Fruit fly (Drosophila melanogaster) whole organism, wandering third instar larva: Measurements from ENCODE around the gene Taf2.

Source experiments
- Abd-B ChIP-seq: fragments of >200 bp; optimal IDR thresholded peaks from 2 replicates; lab custom pipeline; 2017; ENCODE audit warnings: missing biosample characterization, missing genetic modification characterization
- GATAd ChIP-seq: sonication (Bioruptor generic); optimal IDR thresholded peaks from 2 replicates; lab custom pipeline; 2016; ENCODE audit warnings: missing biosample characterization, missing genetic modification characterization
- Hnf4 ChIP-seq: fragments of 200-800 bp; sonication (Bioruptor generic); optimal IDR thresholded peaks from 2 replicates; lab custom pipeline; 2016; ENCODE audit warnings: missing biosample characterization, mild to moderate bottlenecking, missing genetic modification characterization
- Hr83 ChIP-seq: fragments of 200-300 bp; sonication (Bioruptor generic); optimal IDR thresholded peaks from 2 replicates; lab custom pipeline; 2016; ENCODE audit warnings: missing biosample characterization, mild to moderate bottlenecking, missing genetic modification characterization, moderate library complexity; ENCODE audit not compliant: poor library complexity, severe bottlenecking
- Vsx2 ChIP-seq: fragments of 200-300, 225-300 bp; sonication (Bioruptor generic); optimal IDR thresholded peaks from 2 replicates; lab custom pipeline; 2018; ENCODE audit warnings: missing biosample characterization, missing genetic modification characterization; ENCODE audit not compliant: partially characterized antibody
- dsf ChIP-seq: sonication (Bioruptor generic); optimal IDR thresholded peaks from 2 replicates; lab custom pipeline; 2016; ENCODE audit warnings: missing biosample characterization, missing genetic modification characterization, borderline replicate concordance
- h ChIP-seq: fragments of 200-800 bp; sonication (Bioruptor generic); optimal IDR thresholded peaks from 3 replicates; lab custom pipeline; 2016; ENCODE audit warnings: missing biosample characterization, mild to moderate bottlenecking, missing genetic modification characterization
- usp ChIP-seq: fragments of >200 bp; optimal IDR thresholded peaks from 2 replicates; lab custom pipeline; 2017; ENCODE audit warnings: missing biosample characterization, missing genetic modification characterization
- woc ChIP-seq: sonication (Bioruptor generic); optimal IDR thresholded peaks from 2 replicates; lab custom pipeline; 2016; ENCODE audit warnings: missing biosample characterization, mild to moderate bottlenecking, missing genetic modification characterization

dm6 chr3L:9864275-9865052, 24.0 kb downstream of the Taf2 start, which contains the start of the genes iPLA2-VIA and Ciz1:
- TF ChIP-seq GATAd (no peak), usp (GFP tag; lab: Kevin White, UChicago) (no peak), Hnf4 (peak; percentile 55), h (GFP tag; lab: Kevin White, UChicago) (no peak), Hr83 (peak; percentile 20), dsf (GFP tag; lab: Kevin White, UChicago) (peak; percentile 24), Vsx2 (GFP tag; lab: Kevin White, UChicago) (no peak), Abd-B (GFP tag; lab: Kevin White, UChicago) (no peak), woc (GFP tag; lab: Kevin White, UChicago) (no peak)
